Fruit fly (Drosophila melanogaster) Kc167 (cell line): ENCODE data around the gene CG9008.

Experiments used
- Sin3A ChIP-seq: fragments of >200 bp; optimal IDR thresholded peaks from 2 replicates; lab custom pipeline; 2018; ENCODE audit warnings: missing external identifiers
- h ChIP-seq: fragments of >200 bp; optimal IDR thresholded peaks from 3 replicates; lab custom pipeline; 2018; ENCODE audit warnings: missing external identifiers
- insv ChIP-seq: fragments of >200 bp; optimal IDR thresholded peaks from 3 replicates; lab custom pipeline; 2018; ENCODE audit warnings: missing external identifiers
- psq ChIP-seq: fragments of >200 bp; optimal IDR thresholded peaks from 2 replicates; lab custom pipeline; 2017; ENCODE audit warnings: missing external identifiers
- ttk ChIP-seq: sonication (Bioruptor generic); optimal IDR thresholded peaks from 2 replicates; lab custom pipeline; 2017; ENCODE audit warnings: missing external identifiers

DNA sequence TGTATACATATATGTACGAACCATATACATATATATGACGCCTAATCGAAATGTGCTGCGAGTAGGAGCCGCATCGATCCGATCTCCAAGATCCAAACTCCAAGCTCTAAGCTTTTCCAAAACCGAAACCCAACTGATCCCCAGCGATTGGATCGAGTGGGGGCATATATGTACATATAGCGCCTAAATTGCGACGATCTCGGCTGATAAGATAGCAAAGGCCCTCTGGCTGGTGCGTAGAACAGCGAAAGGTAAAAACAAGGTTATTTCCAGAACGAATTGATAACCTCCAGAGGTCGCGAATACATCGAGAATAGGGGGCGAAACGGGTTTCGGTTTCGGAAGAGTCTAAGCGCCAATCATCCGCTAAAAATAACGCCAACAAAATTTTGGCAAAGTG, 803 bp downstream of the CG9008 start:
- no peak for TF ChIP-seq insv (lab: Kevin White, UChicago)
- no peak for TF ChIP-seq ttk (lab: Kevin White, UChicago)
- TF ChIP-seq h (lab: Kevin White, UChicago): no peak
- no peak for TF ChIP-seq psq
- TF ChIP-seq Sin3A: no peak
